Fruit fly (Drosophila melanogaster) whole organism, prepupa: ENCODE results near the gene Lsp1alpha.
A peak's percentile ranks its signal among the peaks of the same experiment; 100 is the strongest.

Experiments
- Blimp-1 ChIP-seq: fragments of 200-800 bp; sonication (Bioruptor generic); optimal IDR thresholded peaks from 3 replicates; lab custom pipeline; 2017; ENCODE audit warnings: missing biosample characterization, missing genetic modification characterization, mild to moderate bottlenecking, moderate library complexity, missing genetic modification reagents
- CG10631 ChIP-seq: fragments of 200-800 bp; sonication (Bioruptor generic); optimal IDR thresholded peaks from 2 replicates; lab custom pipeline; 2016; ENCODE audit warnings: missing biosample characterization, missing genetic modification characterization
- CG10669 ChIP-seq: fragments of 200-800 bp; sonication (Bioruptor generic); optimal IDR thresholded peaks from 3 replicates; lab custom pipeline; 2018; ENCODE audit warnings: missing biosample characterization, mild to moderate bottlenecking, missing genetic modification characterization, moderate library complexity
- CG11294 ChIP-seq: fragments of 200-800 bp; sonication (Bioruptor generic); IDR thresholded peaks from 2 replicates; pipeline ENCODE4 v1.3.6; 2022; ENCODE audit warnings: missing biosample characterization, missing genetic modification characterization
- CG11762 ChIP-seq: fragments of 200-800 bp; sonication (Bioruptor generic); optimal IDR thresholded peaks from 3 replicates; lab custom pipeline; 2016; ENCODE audit warnings: missing biosample characterization, missing genetic modification characterization; ENCODE audit not compliant: insufficient read depth
- CG1621 ChIP-seq: fragments of 200-800 bp; sonication (Bioruptor generic); optimal IDR thresholded peaks from 3 replicates; lab custom pipeline; 2018; ENCODE audit warnings: missing biosample characterization, mild to moderate bottlenecking, missing genetic modification characterization
- CG16779 ChIP-seq: fragments of 200-800 bp; sonication (Bioruptor generic); optimal IDR thresholded peaks from 3 replicates; lab custom pipeline; 2017; ENCODE audit warnings: missing biosample characterization, mild to moderate bottlenecking, missing genetic modification characterization
- CG3032 ChIP-seq: fragments of 200-800 bp; optimal IDR thresholded peaks from 2 replicates; lab custom pipeline; 2019; ENCODE audit warnings: missing biosample characterization, mild to moderate bottlenecking, missing genetic modification characterization, moderate library complexity
- CG31627 ChIP-seq: fragments of 200-800 bp; sonication (Bioruptor generic); optimal IDR thresholded peaks from 3 replicates; lab custom pipeline; 2016; ENCODE audit warnings: missing biosample characterization, missing genetic modification characterization
- CG32006 ChIP-seq: fragments of 200-800 bp; sonication (Bioruptor generic); optimal IDR thresholded peaks from 3 replicates; lab custom pipeline; 2017; ENCODE audit warnings: missing biosample characterization, mild to moderate bottlenecking, missing genetic modification characterization
- CG34406 ChIP-seq: fragments of 200-800 bp; sonication (Bioruptor generic); optimal IDR thresholded peaks from 3 replicates; lab custom pipeline; 2016; ENCODE audit warnings: missing biosample characterization, missing genetic modification characterization
- CG3919 ChIP-seq: fragments of 200-800 bp; sonication (Bioruptor generic); optimal IDR thresholded peaks from 3 replicates; lab custom pipeline; 2016; ENCODE audit warnings: missing biosample characterization, missing genetic modification characterization
- CG4318 ChIP-seq: fragments of 200-800 bp; sonication (Bioruptor generic); optimal IDR thresholded peaks from 3 replicates; lab custom pipeline; 2017; ENCODE audit warnings: missing biosample characterization, mild to moderate bottlenecking, missing genetic modification characterization
- CG6163 ChIP-seq: fragments of 200-800 bp; sonication (Bioruptor generic); IDR thresholded peaks from 3 replicates; pipeline ENCODE4 v1.3.6; 2022; ENCODE audit warnings: missing biosample characterization, missing genetic modification characterization
- CG6276 ChIP-seq: fragments of 200-800 bp; sonication (Bioruptor generic); optimal IDR thresholded peaks from 2 replicates; lab custom pipeline; 2017; ENCODE audit warnings: missing biosample characterization, mild to moderate bottlenecking, missing genetic modification characterization
- CG6792 ChIP-seq: fragments of 200-800 bp; sonication (Bioruptor generic); optimal IDR thresholded peaks from 3 replicates; lab custom pipeline; 2016; ENCODE audit warnings: missing biosample characterization, missing genetic modification characterization
- CG6808 ChIP-seq: fragments of 200-800 bp; sonication (Bioruptor generic); optimal IDR thresholded peaks from 3 replicates; lab custom pipeline; 2017; ENCODE audit warnings: missing biosample characterization, missing genetic modification characterization, mild to moderate bottlenecking, moderate library complexity, missing genetic modification reagents
- CG6854 ChIP-seq: fragments of 200-800 bp; sonication (Bioruptor generic); optimal IDR thresholded peaks from 2 replicates; lab custom pipeline; 2017; ENCODE audit warnings: missing biosample characterization, mild to moderate bottlenecking, missing genetic modification characterization
- CG7368 ChIP-seq: fragments of 200-800 bp; sonication (Bioruptor generic); optimal IDR thresholded peaks from 3 replicates; lab custom pipeline; 2016; ENCODE audit warnings: missing biosample characterization, missing genetic modification characterization
- CG8319 ChIP-seq: fragments of 200-800 bp; sonication (Bioruptor generic); optimal IDR thresholded peaks from 3 replicates; lab custom pipeline; 2016; ENCODE audit warnings: missing biosample characterization, missing genetic modification characterization
- CG8632 ChIP-seq: fragments of 200-800 bp; sonication (Bioruptor generic); optimal IDR thresholded peaks from 3 replicates; lab custom pipeline; 2016; ENCODE audit warnings: missing biosample characterization, missing genetic modification characterization
- CG9139 ChIP-seq: fragments of 200-800 bp; sonication (Bioruptor generic); optimal IDR thresholded peaks from 3 replicates; lab custom pipeline; 2017; ENCODE audit warnings: missing biosample characterization, mild to moderate bottlenecking, missing genetic modification characterization
- Eip75B ChIP-seq: fragments of 200-800 bp; sonication (Bioruptor generic); optimal IDR thresholded peaks from 3 replicates; lab custom pipeline; 2016; ENCODE audit warnings: missing biosample characterization, missing genetic modification characterization
- Eip78C ChIP-seq: fragments of 200-800 bp; sonication (Bioruptor generic); peaks from one replicate; lab custom pipeline; 2016; ENCODE audit warnings: missing biosample characterization, missing genetic modification characterization
- Ets21C ChIP-seq: fragments of 200-800 bp; sonication (Bioruptor generic); optimal IDR thresholded peaks from 3 replicates; lab custom pipeline; 2016; ENCODE audit warnings: missing biosample characterization, missing genetic modification characterization
- Ets96B ChIP-seq: fragments of 200-800 bp; optimal IDR thresholded peaks from 2 replicates; lab custom pipeline; 2019; ENCODE audit warnings: missing biosample characterization, mild to moderate bottlenecking, missing genetic modification characterization, moderate library complexity
- Gug ChIP-seq: fragments of 200-800 bp; sonication (Bioruptor generic); IDR thresholded peaks from 2 replicates; pipeline ENCODE4 v1.3.6; 2022; ENCODE audit warnings: missing biosample characterization, missing genetic modification characterization
- Hr38 ChIP-seq: sonication (Bioruptor generic); optimal IDR thresholded peaks from 2 replicates; lab custom pipeline; 2016; ENCODE audit warnings: missing biosample characterization, missing genetic modification characterization
- Lpt ChIP-seq: fragments of 200-800 bp; sonication (Bioruptor generic); optimal IDR thresholded peaks from 3 replicates; lab custom pipeline; 2016; ENCODE audit warnings: missing biosample characterization, missing genetic modification characterization
- Met ChIP-seq: fragments of 200-800 bp; sonication (Bioruptor generic); optimal IDR thresholded peaks from 3 replicates; lab custom pipeline; 2016; ENCODE audit warnings: missing biosample characterization, missing genetic modification characterization
- OdsH ChIP-seq: fragments of 200-800 bp; sonication (Bioruptor generic); optimal IDR thresholded peaks from 3 replicates; lab custom pipeline; 2016; ENCODE audit warnings: missing biosample characterization, missing genetic modification characterization
- Smox ChIP-seq: fragments of 200-800 bp; sonication (Bioruptor generic); optimal IDR thresholded peaks from 3 replicates; lab custom pipeline; 2016; ENCODE audit warnings: missing biosample characterization, missing genetic modification characterization
- Sox102F ChIP-seq: fragments of 200-800 bp; sonication (Bioruptor generic); optimal IDR thresholded peaks from 2 replicates; lab custom pipeline; 2016; ENCODE audit warnings: missing biosample characterization, mild to moderate bottlenecking, missing genetic modification characterization
- Sox14 ChIP-seq: fragments of 200-800 bp; sonication (Bioruptor generic); optimal IDR thresholded peaks from 3 replicates; lab custom pipeline; 2016; ENCODE audit warnings: missing biosample characterization, missing genetic modification characterization
- Sox15 ChIP-seq: fragments of 200-800 bp; sonication (Bioruptor generic); optimal IDR thresholded peaks from 3 replicates; lab custom pipeline; 2016; ENCODE audit warnings: missing biosample characterization, missing genetic modification characterization
- acj6 ChIP-seq: fragments of 200-800 bp; sonication (Bioruptor generic); optimal IDR thresholded peaks from 3 replicates; lab custom pipeline; 2016; ENCODE audit warnings: missing biosample characterization, missing genetic modification characterization
- dac ChIP-seq: fragments of 200-800 bp; sonication (Bioruptor generic); optimal IDR thresholded peaks from 2 replicates; lab custom pipeline; 2017; ENCODE audit warnings: missing biosample characterization, mild to moderate bottlenecking, missing genetic modification characterization
- eg ChIP-seq: fragments of 200-800 bp; sonication (Bioruptor generic); IDR thresholded peaks from 3 replicates; pipeline ENCODE4 v1.3.6; 2022; ENCODE audit warnings: missing biosample characterization, missing genetic modification characterization
- esn ChIP-seq: fragments of 200-800 bp; sonication (Bioruptor generic); optimal IDR thresholded peaks from 2 replicates; lab custom pipeline; 2016; ENCODE audit warnings: missing biosample characterization, mild to moderate bottlenecking, missing genetic modification characterization, moderate library complexity
- fd59A ChIP-seq: fragments of 200-800 bp; sonication (Bioruptor generic); optimal IDR thresholded peaks from 2 replicates; lab custom pipeline; 2017; ENCODE audit warnings: missing biosample characterization, mild to moderate bottlenecking, missing genetic modification characterization, missing genetic modification reagents
- fd85E ChIP-seq: fragments of 200-800 bp; sonication (Bioruptor generic); optimal IDR thresholded peaks from 3 replicates; lab custom pipeline; 2016; ENCODE audit warnings: missing biosample characterization, missing genetic modification characterization
- fkh ChIP-seq: fragments of 200-800 bp; sonication (Bioruptor generic); optimal IDR thresholded peaks from 3 replicates; lab custom pipeline; 2017; ENCODE audit warnings: missing biosample characterization, mild to moderate bottlenecking, missing genetic modification characterization, moderate library complexity
- lz ChIP-seq: fragments of 200-800 bp; sonication (Bioruptor generic); optimal IDR thresholded peaks from 3 replicates; lab custom pipeline; 2016; ENCODE audit warnings: missing biosample characterization, missing genetic modification characterization
- net ChIP-seq: fragments of 200-800 bp; sonication (Bioruptor generic); optimal IDR thresholded peaks from 3 replicates; lab custom pipeline; 2016; ENCODE audit warnings: missing biosample characterization, missing genetic modification characterization
- pdm3 ChIP-seq: fragments of 200-800 bp; sonication (Bioruptor generic); optimal IDR thresholded peaks from 3 replicates; lab custom pipeline; 2016; ENCODE audit warnings: missing biosample characterization, missing genetic modification characterization
- salr ChIP-seq, 2 experiments: fragments of 200-800 bp; sonication (Bioruptor generic); optimal IDR thresholded peaks; 3 replicates each; lab custom pipeline; 2016 to 2018; ENCODE audit warnings: missing biosample characterization in 2 of 2, missing genetic modification characterization in 2 of 2, mild to moderate bottlenecking in 1 of 2

Lsp1alpha gene

DNA sequence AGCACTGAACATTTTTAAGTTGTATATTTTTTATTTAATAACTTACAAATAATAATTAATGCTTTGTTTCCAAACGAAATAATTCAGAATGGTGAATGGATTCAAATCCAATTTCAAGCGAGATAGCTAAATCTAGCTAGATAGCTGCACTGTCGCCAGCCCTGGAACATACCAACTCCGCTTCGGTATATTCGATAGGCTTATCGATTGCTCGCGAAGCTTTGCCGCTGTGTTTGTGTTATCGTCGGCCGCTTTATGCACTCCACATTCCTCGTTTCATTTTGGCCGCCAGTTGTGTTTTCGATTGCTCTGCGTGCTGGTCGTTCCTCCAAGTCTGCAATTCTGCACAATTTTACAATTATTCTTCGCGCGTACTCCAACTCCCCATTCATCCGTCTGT is 6.8 kb downstream of the Lsp1alpha start, which contains the start of gene mdu (continued):
- TF ChIP-seq CG6854 (GFP tag; lab: Kevin White, UChicago) (no peak), CG16779 (tag; lab: Kevin White, UChicago) (no peak), Met (GFP tag; lab: Kevin White, UChicago) (no peak), Hr38 (GFP tag; lab: Kevin White, UChicago) (no peak), CG10669 (GFP tag; lab: Kevin White, UChicago) (no peak), CG7368 (no peak), Sox15 (GFP tag; lab: Kevin White, UChicago) (peak; percentile 7), Lpt (GFP tag; lab: Kevin White, UChicago) (no peak), CG10631 (GFP tag; lab: Kevin White, UChicago) (peak; percentile 9), Gug (no peak)

DNA sequence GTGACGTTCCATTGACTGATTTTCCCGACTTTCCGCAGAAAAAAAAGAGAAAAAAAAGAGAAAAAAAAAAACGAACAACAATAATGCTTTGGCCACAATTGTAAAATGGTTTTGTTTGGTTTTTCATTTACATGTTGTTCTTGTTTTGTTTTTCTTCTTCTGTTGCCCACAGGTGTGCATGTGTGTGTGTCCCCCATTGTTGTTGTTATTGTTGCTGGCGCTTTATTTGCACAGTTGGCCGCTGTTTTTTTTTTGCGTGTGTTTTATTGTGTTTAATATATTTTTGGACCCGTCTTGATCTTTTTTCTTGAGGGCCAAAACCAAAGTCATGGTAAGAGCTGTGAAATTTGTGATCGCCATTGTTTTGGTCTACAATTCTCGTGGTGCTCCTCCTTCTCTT is 8.0 kb downstream of the Lsp1alpha start:
- TF ChIP-seq CG6808 (GFP tag; lab: Kevin White, UChicago) (peak; percentile 14), CG6163 (GFP tag; lab: Robert Waterston, UW) (no peak), lz (GFP tag; lab: Kevin White, UChicago) (no peak), CG1621 (tag; lab: Kevin White, UChicago) (no peak), salr (GFP tag; optimal IDR thresholded peaks at IDR 0.05; lab: Kevin White, UChicago) (no peak), CG32006 (GFP tag; lab: Kevin White, UChicago) (no peak), fkh (GFP tag; lab: Kevin White, UChicago) (peak; percentile 51)

DNA sequence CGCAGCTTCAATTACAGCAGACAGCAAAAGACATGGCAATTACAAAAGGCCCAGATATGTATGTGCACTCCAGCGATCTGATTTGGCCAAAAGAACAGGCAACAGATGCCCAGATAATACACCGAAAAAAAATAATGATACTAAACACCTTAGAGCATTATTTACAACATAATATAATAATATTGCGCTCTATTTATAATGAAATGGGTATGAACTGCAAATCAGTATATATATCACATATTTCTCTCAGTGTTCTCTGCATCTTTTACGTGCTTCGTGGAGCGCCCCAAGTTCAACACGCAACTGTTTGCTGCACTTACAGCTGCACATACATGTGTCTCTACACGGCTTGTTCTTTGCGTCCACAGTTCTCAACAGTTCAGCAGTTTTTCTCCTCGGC is 17.5 kb downstream of the Lsp1alpha start:
- TF ChIP-seq OdsH (GFP tag; lab: Kevin White, UChicago) (peak; percentile 69), fkh (GFP tag; lab: Kevin White, UChicago) (no peak), Hr38 (GFP tag; lab: Kevin White, UChicago) (no peak), CG9139 (peak; percentile 10), Gug (peak; percentile 62), CG11762 (GFP tag; lab: Kevin White, UChicago) (no peak), salr (GFP tag; optimal IDR thresholded peaks at IDR 0.05; lab: Kevin White, UChicago) (peak in 1 of 2 experiments; percentile 3), Blimp-1 (GFP tag; lab: Kevin White, UChicago) (peak; percentile 9), CG6808 (GFP tag; lab: Kevin White, UChicago) (peak; percentile 58), Lpt (GFP tag; lab: Kevin White, UChicago) (peak; percentile 15), Ets96B (peak; percentile 73), fd59A (GFP tag; lab: Kevin White, UChicago) (peak; percentile 53), Sox102F (GFP tag; lab: Kevin White, UChicago) (peak; percentile 48), CG4318 (GFP tag; lab: Kevin White, UChicago) (no peak), CG1621 (tag; lab: Kevin White, UChicago) (peak; percentile 20), Sox14 (GFP tag; lab: Kevin White, UChicago) (peak; percentile 45), eg (GFP tag; lab: Robert Waterston, UW) (peak; percentile 56; the same call in 2 of the 3 replicates), CG10669 (GFP tag; lab: Kevin White, UChicago) (peak; percentile 64), fd85E (GFP tag; lab: Kevin White, UChicago) (no peak), Eip78C (peak; percentile 91), CG11294 (GFP tag; lab: Robert Waterston, UW) (no peak), CG34406 (GFP tag; lab: Kevin White, UChicago) (peak; percentile 34), CG6792 (GFP tag; lab: Kevin White, UChicago) (peak; percentile 55), CG3919 (GFP tag; lab: Kevin White, UChicago) (peak; percentile 58), CG7368 (peak; percentile 24), net (GFP tag; lab: Kevin White, UChicago) (peak; percentile 38), Sox15 (GFP tag; lab: Kevin White, UChicago) (no peak), CG8632 (peak; percentile 14), Eip75B (GFP tag; lab: Kevin White, UChicago) (peak; percentile 58), Ets21C (GFP tag; lab: Kevin White, UChicago) (no peak), acj6 (GFP tag; lab: Kevin White, UChicago) (peak; percentile 75), pdm3 (peak; percentile 30), CG8319 (GFP tag; lab: Kevin White, UChicago) (no peak), dac (no peak), esn (GFP tag; lab: Kevin White, UChicago) (peak; percentile 71), CG32006 (GFP tag; lab: Kevin White, UChicago) (peak; percentile 62), CG3032 (peak; percentile 62), CG6854 (GFP tag; lab: Kevin White, UChicago) (no peak), CG6276 (GFP tag; lab: Kevin White, UChicago) (no peak), Smox (GFP tag; lab: Kevin White, UChicago) (peak; percentile 55), CG31627 (peak; percentile 42), lz (GFP tag; lab: Kevin White, UChicago) (peak; percentile 72)
